Worm (Caenorhabditis elegans) whole organism, L4/young adult: ENCODE data around the gene lin-13.

Experiments used
- W03F9.2 ChIP-seq: fragments of 150-350 bp; optimal IDR thresholded peaks from 2 replicates; lab custom pipeline; 2014; ENCODE audit warnings: missing biosample characterization, missing genetic modification characterization
- dao-5 ChIP-seq: sonication (generic microtip); optimal IDR thresholded peaks from 2 replicates; lab custom pipeline; 2016; ENCODE audit warnings: missing genotype, missing genetic modification characterization, moderate library complexity, missing compliant biosample characterization

ce11 chrIII:7659440-7659839, 49.9 kb downstream of the lin-13 start:
- TF ChIP-seq W03F9.2 (tag; lab: Kevin White, UChicago) (no peak), dao-5 (tag; lab: Kevin White, UChicago) (no peak)
